Worm (Caenorhabditis elegans) whole organism, early embryonic: ENCODE data around the gene C12D5.9.

Experiments
- B0310.2 ChIP-seq: sonication (generic microtip); optimal IDR thresholded peaks from 2 replicates; lab custom pipeline; 2016; ENCODE audit warnings: mild to moderate bottlenecking, missing genetic modification characterization, missing compliant biosample characterization
- F13C5.2 ChIP-seq: sonication (generic microtip); optimal IDR thresholded peaks from 2 replicates; lab custom pipeline; 2017; ENCODE audit warnings: mild to moderate bottlenecking, missing genetic modification characterization, inconsistent platforms, missing compliant biosample characterization
- aly-1 ChIP-seq: sonication (generic microtip); optimal IDR thresholded peaks from 2 replicates; lab custom pipeline; 2016; ENCODE audit warnings: missing genetic modification characterization, missing compliant biosample characterization
- ama-1 ChIP-seq: fragments of 150-350 bp; optimal IDR thresholded peaks from 2 replicates; lab custom pipeline; 2014
- ceh-13 ChIP-seq: fragments of 200-800 bp; sonication (Bioruptor generic); optimal IDR thresholded peaks from 2 replicates; lab custom pipeline; 2018; ENCODE audit warnings: mild to moderate bottlenecking, missing genetic modification characterization, missing compliant biosample characterization
- ceh-36 ChIP-seq: sonication (generic microtip); optimal IDR thresholded peaks from 2 replicates; lab custom pipeline; 2016; ENCODE audit warnings: missing genetic modification characterization, inconsistent platforms, missing compliant biosample characterization
- ets-7 ChIP-seq: sonication (generic microtip); optimal IDR thresholded peaks from 2 replicates; lab custom pipeline; 2016; ENCODE audit warnings: missing genotype, missing genetic modification characterization, missing compliant biosample characterization
- flt-1 ChIP-seq: fragments of 200-800 bp; sonication (Bioruptor generic); IDR thresholded peaks from 2 replicates; pipeline ENCODE4 v1.3.6; 2022; ENCODE audit warnings: missing genetic modification characterization, missing compliant biosample characterization
- hmbx-1 ChIP-seq: sonication (generic microtip); optimal IDR thresholded peaks from 2 replicates; lab custom pipeline; 2016; ENCODE audit warnings: mild to moderate bottlenecking, missing genetic modification characterization, missing compliant biosample characterization
- hmg-4 ChIP-seq: fragments of 200-800 bp; sonication (Bioruptor generic); optimal IDR thresholded peaks from 2 replicates; lab custom pipeline; 2018; ENCODE audit warnings: mild to moderate bottlenecking, missing genetic modification characterization, missing compliant biosample characterization
- hnd-1 ChIP-seq: sonication (generic microtip); optimal IDR thresholded peaks from 2 replicates; lab custom pipeline; 2016; ENCODE audit warnings: missing genetic modification characterization, missing compliant biosample characterization
- pes-1 ChIP-seq: fragments of 200-800 bp; sonication (Bioruptor generic); IDR thresholded peaks from 2 replicates; pipeline ENCODE4 v1.3.6; 2022; ENCODE audit warnings: missing genetic modification reagents, missing genetic modification characterization, missing compliant biosample characterization
- scrt-1 ChIP-seq: fragments of 200-800 bp; sonication (Bioruptor generic); IDR thresholded peaks from 2 replicates; pipeline ENCODE4 v1.3.6; 2022; ENCODE audit warnings: missing genetic modification characterization, missing compliant biosample characterization
- sea-1 ChIP-seq: fragments of 200-800 bp; sonication (Bioruptor generic); conservative IDR thresholded peaks from 2 replicates; pipeline ENCODE4 v1.3.6; 2022; ENCODE audit warnings: missing genetic modification characterization, missing compliant biosample characterization
- tbx-11 ChIP-seq: fragments of 200-800 bp; sonication (Bioruptor generic); IDR thresholded peaks from 2 replicates; pipeline ENCODE4 v1.3.6; 2022; ENCODE audit warnings: missing genetic modification characterization, missing compliant biosample characterization
- tbx-37 ChIP-seq: fragments of 200-800 bp; sonication (Bioruptor generic); conservative IDR thresholded peaks from 2 replicates; pipeline ENCODE4 v1.3.6; 2022; ENCODE audit warnings: missing genetic modification reagents, missing genetic modification characterization, missing compliant biosample characterization
- tra-4 ChIP-seq: sonication (generic microtip); optimal IDR thresholded peaks from 2 replicates; lab custom pipeline; 2017; ENCODE audit warnings: missing genetic modification characterization, missing compliant biosample characterization

The C12D5.9 gene

DNA sequence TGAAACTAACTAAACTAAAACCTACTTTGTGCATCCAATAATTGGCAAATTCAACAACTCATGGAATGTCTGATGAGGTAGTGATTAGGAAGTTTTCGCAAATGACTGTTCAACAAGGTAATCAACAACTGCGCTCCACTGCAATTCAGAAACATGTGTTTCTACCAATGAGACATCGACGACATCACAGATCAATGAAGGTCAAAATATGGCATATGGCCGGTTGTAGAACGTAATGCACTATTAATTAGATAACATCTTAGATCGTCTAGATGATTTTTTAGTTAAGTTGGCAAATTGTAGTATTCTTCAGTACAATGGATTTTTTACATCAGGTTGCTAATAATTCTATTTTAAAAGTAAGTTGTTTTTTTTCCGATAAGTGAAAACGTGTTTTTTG is 3.6 kb downstream of the C12D5.9 start, which contains the start of the genes nhr-94 and nhr-152:
Gene nhr-94, minus strand, starts transcription at position 147 of the 400 bp plus-strand sequence.
Gene nhr-152, plus strand, starts transcription at position 162 of the 400 bp plus-strand sequence.
- TF ChIP-seq sea-1 (no peak), tra-4 (no peak), tbx-37 (no peak)

DNA sequence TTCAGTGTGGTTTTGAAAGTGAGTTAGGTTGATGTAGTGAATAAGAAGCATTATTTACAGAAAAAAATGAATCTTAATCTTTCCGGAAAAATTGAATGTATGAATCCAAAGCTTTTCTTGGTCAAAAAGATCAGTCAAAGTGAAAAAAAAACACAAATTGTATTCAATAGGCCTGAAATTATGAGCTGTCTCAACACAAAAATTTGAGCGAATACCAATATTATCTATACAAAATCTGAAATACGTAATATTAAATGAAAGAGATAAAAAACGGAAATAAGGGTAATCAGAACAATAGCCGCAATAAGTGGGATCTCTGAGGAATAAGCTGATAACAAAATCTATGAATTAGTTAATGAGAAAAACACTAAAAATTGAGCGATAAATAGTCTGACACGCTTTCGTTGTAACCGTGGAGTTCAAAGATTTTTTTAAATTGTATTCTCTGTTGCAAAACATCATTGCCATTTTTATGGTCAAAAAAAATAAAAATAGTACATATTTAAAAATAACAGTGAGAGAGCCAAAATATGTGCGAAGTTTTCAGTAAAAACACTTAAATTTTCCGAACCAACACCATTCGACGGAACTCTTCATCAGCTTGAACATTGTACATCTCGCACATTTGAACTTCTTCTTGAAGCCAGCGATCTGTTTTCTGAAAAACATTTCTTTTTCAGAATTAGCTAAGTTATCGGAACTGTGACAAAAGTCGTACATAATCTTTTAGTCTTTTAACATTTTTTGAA is 5.7 kb downstream of the C12D5.9 start, which contains the start of gene sre-11:
Gene sre-11, minus strand, starts transcription at position 51 of the 749 bp plus-strand sequence.
- no peak for TF ChIP-seq pes-1 (GFP tag; lab: Robert Waterston, UW)
- no peak for TF ChIP-seq ets-7 (tag; lab: Kevin White, UChicago)
- TF ChIP-seq sea-1, result no peak

DNA sequence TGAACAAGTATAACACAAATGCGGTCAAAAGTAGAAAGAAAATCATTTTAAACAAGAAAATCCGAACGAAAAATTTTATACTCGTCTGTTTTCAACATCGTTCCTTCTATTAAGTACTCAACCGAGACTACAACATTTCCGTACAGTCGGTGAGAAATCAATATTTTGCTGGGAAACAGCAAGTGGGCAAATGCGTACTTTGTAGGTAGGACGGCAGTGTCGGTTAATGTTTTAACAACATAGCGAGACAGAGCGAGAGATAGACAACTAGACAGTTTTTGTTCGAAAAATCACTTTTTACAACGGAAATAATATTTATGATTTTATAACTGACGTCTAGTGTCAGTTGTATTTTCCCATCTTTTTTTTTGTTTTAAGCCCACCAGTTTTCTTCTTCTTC is 8.4 kb downstream of the C12D5.9 start, which contains the start of gene cyp-33A1:
Gene cyp-33A1, minus strand, starts transcription at position 72 of the 400 bp plus-strand sequence.
- TF ChIP-seq ceh-13 (GFP tag; lab: Kevin White, UChicago) (no peak), ama-1 (lab: Kevin White, UChicago) (no peak), hmbx-1 (no peak), sea-1 (no peak), tra-4 (no peak), flt-1 (GFP tag; lab: Robert Waterston, UW) (no peak), hmg-4 (GFP tag; lab: Kevin White, UChicago) (no peak)

- no peak for TF ChIP-seq flt-1 (GFP tag; lab: Robert Waterston, UW)
- no peak for TF ChIP-seq pes-1 (GFP tag; lab: Robert Waterston, UW)
- TF ChIP-seq aly-1 (tag; lab: Kevin White, UChicago), result no peak
- no peak for TF ChIP-seq sea-1
- no peak for TF ChIP-seq hmbx-1
- TF ChIP-seq F13C5.2 (tag; lab: Kevin White, UChicago), result no peak
- TF ChIP-seq scrt-1 (GFP tag; lab: Robert Waterston, UW), result no peak
- TF ChIP-seq tra-4, result no peak
- no peak for TF ChIP-seq ceh-13 (GFP tag; lab: Kevin White, UChicago)
- no peak for TF ChIP-seq ets-7 (tag; lab: Kevin White, UChicago)
- TF ChIP-seq B0310.2 (tag; lab: Kevin White, UChicago), result no peak
- TF ChIP-seq ama-1 (lab: Kevin White, UChicago), result no peak
- no peak for TF ChIP-seq hmg-4 (GFP tag; lab: Kevin White, UChicago)
Observed at ce11 chrV:7675904-7676303, 13.9 kb downstream of the C12D5.9 start, which contains the start of gene C12D5.3. TSS of gene C12D5.3 (plus strand) at chrV:7676204.

DNA sequence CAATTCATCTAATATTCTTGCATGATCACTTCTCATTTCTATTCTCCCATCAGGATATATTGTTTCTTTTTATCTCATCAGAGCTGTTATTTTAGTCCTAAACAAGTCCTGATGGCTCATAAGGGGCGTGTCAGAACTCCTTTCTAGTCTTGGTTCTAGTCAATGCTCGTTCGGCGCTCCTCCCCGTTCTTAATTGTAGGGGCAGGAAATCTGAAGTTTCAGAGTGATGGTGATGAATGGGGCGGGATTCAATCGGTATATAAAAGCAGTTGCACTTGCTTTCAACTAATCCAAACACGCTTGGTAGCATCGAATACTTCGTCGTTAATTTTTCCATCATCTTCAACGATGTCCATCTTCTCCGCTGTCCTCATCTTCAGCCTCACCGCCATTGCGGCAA is 17.5 kb downstream of the C12D5.9 start, which contains the start of gene C12D5.4:
Gene C12D5.4, plus strand, starts transcription at position 301 of the 400 bp plus-strand sequence.
- TF ChIP-seq hnd-1 (tag; lab: Kevin White, UChicago), result no peak
- TF ChIP-seq F13C5.2 (tag; lab: Kevin White, UChicago), result no peak
- no peak for TF ChIP-seq scrt-1 (GFP tag; lab: Robert Waterston, UW)
- no peak for TF ChIP-seq tbx-11 (GFP tag; lab: Robert Waterston, UW)

DNA sequence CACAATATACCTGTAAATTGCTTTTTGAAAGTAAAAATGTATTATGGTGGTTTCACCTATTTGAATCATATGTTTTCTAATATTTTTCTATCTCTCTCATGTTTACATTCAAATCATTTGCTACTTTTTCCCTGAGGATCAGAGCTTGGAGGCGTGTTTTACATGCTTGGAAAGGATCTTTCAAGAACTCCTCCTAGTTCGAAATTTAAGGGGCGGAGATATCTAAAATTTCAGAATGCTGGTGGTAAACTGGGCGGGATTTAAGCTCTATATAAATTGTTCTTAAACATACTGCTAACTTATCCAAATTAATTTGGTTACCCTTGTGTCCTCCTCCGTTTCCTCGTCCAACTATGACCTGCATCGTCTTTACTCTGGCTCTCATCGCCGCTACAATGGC is 21.8 kb downstream of the C12D5.9 start, which contains the start of gene C12D5.5:
Gene C12D5.5, plus strand, starts transcription at position 301 of the 400 bp plus-strand sequence.
- TF ChIP-seq hnd-1 (tag; lab: Kevin White, UChicago), result no peak

DNA sequence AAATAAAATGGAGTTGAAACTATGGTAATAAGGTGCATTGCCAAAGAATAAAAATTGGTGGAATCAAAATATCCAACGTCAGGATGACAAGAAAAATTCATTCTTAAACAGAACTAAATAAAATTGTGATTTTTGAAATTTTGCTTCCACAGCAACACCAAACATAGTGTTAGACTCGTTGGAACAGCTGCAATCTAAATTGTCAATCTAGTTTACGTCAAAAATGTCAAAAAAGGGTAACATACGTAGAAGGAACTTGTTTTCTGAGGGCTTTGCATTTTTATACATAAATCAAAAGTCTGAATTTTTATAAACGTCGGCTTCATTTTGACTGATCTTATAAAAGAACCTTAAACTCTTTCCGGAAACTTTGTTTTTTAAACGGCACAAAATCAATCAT is 36.2 kb downstream of the C12D5.9 start, which contains the start of gene srh-200:
Gene srh-200, minus strand, starts transcription at position 101 of the 400 bp plus-strand sequence.
- no peak for TF ChIP-seq hnd-1 (tag; lab: Kevin White, UChicago)
- TF ChIP-seq scrt-1 (GFP tag; lab: Robert Waterston, UW), result no peak
- TF ChIP-seq hmg-4 (GFP tag; lab: Kevin White, UChicago), result no peak
- no peak for TF ChIP-seq tra-4
- TF ChIP-seq B0310.2 (tag; lab: Kevin White, UChicago), result no peak
- TF ChIP-seq ets-7 (tag; lab: Kevin White, UChicago), result no peak
- no peak for TF ChIP-seq ceh-13 (GFP tag; lab: Kevin White, UChicago)
- TF ChIP-seq tbx-37, result no peak
- TF ChIP-seq pes-1 (GFP tag; lab: Robert Waterston, UW), result no peak
- no peak for TF ChIP-seq aly-1 (tag; lab: Kevin White, UChicago)
- TF ChIP-seq tbx-11 (GFP tag; lab: Robert Waterston, UW), result no peak
- no peak for TF ChIP-seq ama-1 (lab: Kevin White, UChicago)
- TF ChIP-seq flt-1 (GFP tag; lab: Robert Waterston, UW), result no peak
- TF ChIP-seq hmbx-1, result no peak
- no peak for TF ChIP-seq sea-1

DNA sequence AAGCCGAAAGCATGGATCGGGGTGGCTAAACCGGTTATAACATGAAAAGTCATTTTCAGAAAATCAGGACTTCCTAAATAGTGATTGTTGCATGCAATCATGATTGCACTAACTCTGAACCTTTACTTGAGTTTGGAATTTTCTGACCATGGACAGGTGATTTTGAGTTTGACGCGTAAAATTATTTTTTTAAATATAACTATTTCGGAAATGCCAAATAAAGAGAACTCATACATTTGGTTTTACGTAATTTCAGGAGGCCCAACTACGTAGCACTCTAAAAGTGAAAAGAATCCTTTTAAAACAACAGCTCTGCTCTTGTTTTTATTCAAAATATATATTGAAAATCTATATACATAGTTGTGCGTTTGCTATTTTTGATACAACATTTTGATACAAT is 38.0 kb downstream of the C12D5.9 start, which contains the start of gene srh-234:
Gene srh-234, minus strand, starts transcription at position 101 of the 400 bp plus-strand sequence.
- TF ChIP-seq sea-1, result no peak
- no peak for TF ChIP-seq B0310.2 (tag; lab: Kevin White, UChicago)
- TF ChIP-seq aly-1 (tag; lab: Kevin White, UChicago), result no peak
- no peak for TF ChIP-seq hmbx-1
- no peak for TF ChIP-seq tbx-37
- TF ChIP-seq tbx-11 (GFP tag; lab: Robert Waterston, UW), result no peak
- no peak for TF ChIP-seq tra-4
- TF ChIP-seq hmg-4 (GFP tag; lab: Kevin White, UChicago), result no peak
- TF ChIP-seq pes-1 (GFP tag; lab: Robert Waterston, UW), result no peak
- no peak for TF ChIP-seq ceh-36 (tag; lab: Kevin White, UChicago)
- no peak for TF ChIP-seq ets-7 (tag; lab: Kevin White, UChicago)
